Fruit fly (Drosophila melanogaster) whole organism, embryonic: Measurements from ENCODE around the gene CG13842.
A peak's percentile ranks its signal among the peaks of the same experiment; 100 is the strongest.

Experiments used
- BtbVII ChIP-seq: fragments of 200-800 bp; sonication (Bioruptor generic); optimal IDR thresholded peaks from 3 replicates; lab custom pipeline; 2017; ENCODE audit warnings: missing biosample characterization, mild to moderate bottlenecking, missing genetic modification characterization
- CG10147 ChIP-seq: fragments of 200-800 bp; sonication (Bioruptor generic); optimal IDR thresholded peaks from 2 replicates; lab custom pipeline; 2019; ENCODE audit warnings: missing biosample characterization, mild to moderate bottlenecking, missing genetic modification characterization, moderate library complexity
- CG10209 ChIP-seq: fragments of 200-800 bp; sonication (Bioruptor generic); optimal IDR thresholded peaks from 3 replicates; lab custom pipeline; 2017; ENCODE audit warnings: missing biosample characterization, mild to moderate bottlenecking, missing genetic modification characterization, missing genetic modification reagents
- CG1024 ChIP-seq: fragments of 200-800 bp; sonication (Bioruptor generic); IDR thresholded peaks from 2 replicates; pipeline ENCODE4 v1.3.6; 2022; ENCODE audit warnings: missing biosample characterization, missing genetic modification characterization
- CG11085 ChIP-seq: fragments of 200-800 bp; sonication (Bioruptor generic); IDR thresholded peaks from 2 replicates; pipeline ENCODE4 v1.3.6; 2022; ENCODE audit warnings: missing biosample characterization, missing genetic modification characterization
- CG11560 ChIP-seq: fragments of 200-800 bp; sonication (Bioruptor generic); IDR thresholded peaks from 3 replicates; pipeline ENCODE4 v1.3.6; 2022; ENCODE audit warnings: missing biosample characterization, missing genetic modification characterization
- CG11696 ChIP-seq: fragments of 200-800 bp; sonication (Bioruptor generic); IDR thresholded peaks from 2 replicates; pipeline ENCODE4 v1.3.6; 2022; ENCODE audit warnings: missing biosample characterization, missing genetic modification characterization
- CG12071 ChIP-seq: fragments of 200-800 bp; sonication (Bioruptor generic); optimal IDR thresholded peaks from 3 replicates; lab custom pipeline; 2018; ENCODE audit warnings: missing biosample characterization, mild to moderate bottlenecking, missing genetic modification characterization
- CG12155 ChIP-seq: fragments of 200-800 bp; sonication (Bioruptor generic); optimal IDR thresholded peaks from 3 replicates; lab custom pipeline; 2016; ENCODE audit warnings: missing biosample characterization, missing genetic modification characterization
- CG12219 ChIP-seq: fragments of 200-800 bp; sonication (Bioruptor generic); optimal IDR thresholded peaks from 3 replicates; lab custom pipeline; 2018; ENCODE audit warnings: missing biosample characterization, mild to moderate bottlenecking, missing genetic modification characterization
- CG12744 ChIP-seq: fragments of 200-800 bp; sonication (Bioruptor generic); optimal IDR thresholded peaks from 2 replicates; lab custom pipeline; 2016; ENCODE audit warnings: missing biosample characterization, missing genetic modification characterization
- CG15479 ChIP-seq: fragments of 200-800 bp; sonication (Bioruptor generic); optimal IDR thresholded peaks from 3 replicates; lab custom pipeline; 2019; ENCODE audit warnings: missing biosample characterization, mild to moderate bottlenecking, missing genetic modification characterization, moderate library complexity
- CG15514 ChIP-seq: fragments of 200-800 bp; sonication (Bioruptor generic); optimal IDR thresholded peaks from 3 replicates; lab custom pipeline; 2017; ENCODE audit warnings: missing biosample characterization, missing genetic modification characterization, mild to moderate bottlenecking, moderate library complexity, missing genetic modification reagents
- CG16813 ChIP-seq: fragments of 200-800 bp; sonication (Bioruptor generic); IDR thresholded peaks from 3 replicates; pipeline ENCODE4 v1.3.6; 2022; ENCODE audit warnings: missing biosample characterization, missing genetic modification characterization; ENCODE audit not compliant: partially characterized antibody
- CG17568 ChIP-seq: fragments of 200-800 bp; sonication (Bioruptor generic); optimal IDR thresholded peaks from 2 replicates; lab custom pipeline; 2018; ENCODE audit warnings: missing biosample characterization, mild to moderate bottlenecking, missing genetic modification characterization, moderate library complexity
- CG18764 ChIP-seq: fragments of 200-800 bp; sonication (Bioruptor generic); optimal IDR thresholded peaks from 3 replicates; lab custom pipeline; 2016; ENCODE audit warnings: missing biosample characterization, missing genetic modification characterization
- CG3163 ChIP-seq: fragments of 200-800 bp; sonication (Bioruptor generic); optimal IDR thresholded peaks from 3 replicates; lab custom pipeline; 2016; ENCODE audit warnings: missing biosample characterization, missing genetic modification characterization
- CG3407 ChIP-seq: fragments of 200-800 bp; sonication (Bioruptor generic); optimal IDR thresholded peaks from 2 replicates; lab custom pipeline; 2018; ENCODE audit warnings: missing biosample characterization, mild to moderate bottlenecking, missing genetic modification characterization
- CG3995 ChIP-seq: fragments of 200-800 bp; sonication (Bioruptor generic); optimal IDR thresholded peaks from 3 replicates; lab custom pipeline; 2016; ENCODE audit warnings: missing biosample characterization, missing genetic modification characterization
- CG4282 ChIP-seq: fragments of 200-800 bp; sonication (Bioruptor generic); optimal IDR thresholded peaks from 2 replicates; lab custom pipeline; 2016; ENCODE audit warnings: missing biosample characterization, missing genetic modification characterization
- CG4360 ChIP-seq: fragments of 200-800 bp; sonication (Bioruptor generic); IDR thresholded peaks from 2 replicates; pipeline ENCODE4 v1.3.6; 2022; ENCODE audit warnings: missing biosample characterization, missing genetic modification characterization
- CG43689 ChIP-seq: fragments of 200-800 bp; sonication (Bioruptor generic); IDR thresholded peaks from 2 replicates; pipeline ENCODE4 v1.3.6; 2022; ENCODE audit warnings: missing biosample characterization, missing genetic modification characterization
- CG4617 ChIP-seq: fragments of 200-800 bp; sonication (Bioruptor generic); optimal IDR thresholded peaks from 3 replicates; lab custom pipeline; 2016; ENCODE audit warnings: missing biosample characterization, missing genetic modification characterization, borderline replicate concordance
- CG4730 ChIP-seq: fragments of 200-800 bp; sonication (Bioruptor generic); IDR thresholded peaks from 2 replicates; pipeline ENCODE4 v1.3.6; 2022; ENCODE audit warnings: missing biosample characterization, missing genetic modification characterization
- CG5245 ChIP-seq: fragments of 200-800 bp; sonication (Bioruptor generic); optimal IDR thresholded peaks from 3 replicates; lab custom pipeline; 2016; ENCODE audit warnings: missing biosample characterization, missing genetic modification characterization
- CG6654 ChIP-seq: fragments of 200-800 bp; sonication (Bioruptor generic); optimal IDR thresholded peaks from 2 replicates; lab custom pipeline; 2017; ENCODE audit warnings: missing biosample characterization, mild to moderate bottlenecking, missing genetic modification characterization
- CG6689 ChIP-seq: fragments of 200-800 bp; sonication (Bioruptor generic); IDR thresholded peaks from 2 replicates; pipeline ENCODE4 v1.3.6; 2022; ENCODE audit warnings: missing biosample characterization, missing genetic modification characterization
- CG6765 ChIP-seq: fragments of 200-800 bp; sonication (Bioruptor generic); optimal IDR thresholded peaks from 3 replicates; lab custom pipeline; 2017; ENCODE audit warnings: missing biosample characterization, mild to moderate bottlenecking, missing genetic modification characterization
- CG9215 ChIP-seq: fragments of 200-800 bp; sonication (Bioruptor generic); IDR thresholded peaks from 2 replicates; pipeline ENCODE4 v1.3.6; 2022; ENCODE audit warnings: missing biosample characterization, missing genetic modification characterization
- Dp ChIP-seq: fragments of 200-800 bp; sonication (Bioruptor generic); optimal IDR thresholded peaks from 2 replicates; lab custom pipeline; 2018; ENCODE audit warnings: missing biosample characterization, mild to moderate bottlenecking, missing genetic modification characterization, moderate library complexity
- H2.0 ChIP-seq: fragments of 200-800 bp; sonication (Bioruptor generic); IDR thresholded peaks from 2 replicates; pipeline ENCODE4 v1.3.6; 2022; ENCODE audit warnings: missing biosample characterization, missing genetic modification characterization
- Hmr ChIP-seq: fragments of 200-800 bp; sonication (Bioruptor generic); optimal IDR thresholded peaks from 3 replicates; lab custom pipeline; 2017; ENCODE audit warnings: mild to moderate bottlenecking, missing biosample characterization, missing genetic modification reagents, missing genetic modification characterization
- Myb ChIP-seq: fragments of 200-800 bp; sonication (Bioruptor generic); optimal IDR thresholded peaks from 2 replicates; lab custom pipeline; 2016; ENCODE audit warnings: missing biosample characterization, missing genetic modification characterization
- Nf-YB ChIP-seq: fragments of 200-800 bp; sonication (Bioruptor generic); optimal IDR thresholded peaks from 3 replicates; lab custom pipeline; 2019; ENCODE audit warnings: missing biosample characterization, mild to moderate bottlenecking, missing genetic modification characterization, moderate library complexity
- Poxn ChIP-seq: fragments of 200-800 bp; sonication (Bioruptor generic); IDR thresholded peaks from 2 replicates; pipeline ENCODE4 v1.3.6; 2022; ENCODE audit warnings: missing biosample characterization, missing genetic modification characterization
- Side ChIP-seq: fragments of 200-800 bp; sonication (Bioruptor generic); optimal IDR thresholded peaks from 2 replicates; lab custom pipeline; 2016; ENCODE audit warnings: missing biosample characterization, missing genetic modification characterization
- Sin3A ChIP-seq: fragments of >200 bp; optimal IDR thresholded peaks from 2 replicates; lab custom pipeline; 2018
- Xrp1 ChIP-seq: fragments of 200-800 bp; sonication (Bioruptor generic); IDR thresholded peaks from 2 replicates; pipeline ENCODE4 v1.3.6; 2022; ENCODE audit warnings: missing biosample characterization, missing genetic modification characterization
- cad ChIP-seq: fragments of >200 bp; optimal IDR thresholded peaks from 2 replicates; lab custom pipeline; 2017; ENCODE audit warnings: missing biosample characterization, missing genetic modification characterization
- chn ChIP-seq: fragments of 200-800 bp; sonication (Bioruptor generic); optimal IDR thresholded peaks from 2 replicates; lab custom pipeline; 2016; ENCODE audit warnings: missing biosample characterization, missing genetic modification characterization
- da ChIP-seq: fragments of 200-800 bp; sonication (Bioruptor generic); optimal IDR thresholded peaks from 2 replicates; lab custom pipeline; 2016; ENCODE audit warnings: missing biosample characterization, missing genetic modification characterization
- dpn ChIP-seq, 2 experiments: fragments of 200-800 bp; sonication (Bioruptor generic); optimal IDR thresholded peaks; 3 replicates each; lab custom pipeline; 2016; ENCODE audit warnings: missing biosample characterization in 2 of 2, missing genetic modification characterization in 2 of 2
- ken ChIP-seq: fragments of 200-800 bp; sonication (Bioruptor generic); IDR thresholded peaks from 3 replicates; pipeline ENCODE4 v1.3.6; 2022; ENCODE audit warnings: missing biosample characterization, missing genetic modification characterization
- knrl ChIP-seq: fragments of 200-800 bp; sonication (Bioruptor generic); IDR thresholded peaks from 3 replicates; pipeline ENCODE4 v1.3.6; 2022; ENCODE audit warnings: missing biosample characterization, missing genetic modification characterization; ENCODE audit not compliant: partially characterized antibody
- nerfin-2 ChIP-seq: fragments of 200-800 bp; sonication (Bioruptor generic); IDR thresholded peaks from 2 replicates; pipeline ENCODE4 v1.3.6; 2022; ENCODE audit warnings: missing biosample characterization, missing genetic modification characterization; ENCODE audit not compliant: partially characterized antibody
- pfk ChIP-seq: fragments of 200-800 bp; sonication (Bioruptor generic); optimal IDR thresholded peaks from 2 replicates; lab custom pipeline; 2018; ENCODE audit warnings: missing biosample characterization, mild to moderate bottlenecking, missing genetic modification characterization, moderate library complexity
- pita ChIP-seq: fragments of 200-800 bp; sonication (Bioruptor generic); optimal IDR thresholded peaks from 2 replicates; lab custom pipeline; 2017; ENCODE audit warnings: missing biosample characterization, mild to moderate bottlenecking, missing genetic modification characterization
- ranshi ChIP-seq: fragments of 200-800 bp; sonication (Bioruptor generic); IDR thresholded peaks from 2 replicates; pipeline ENCODE4 v1.3.6; 2022; ENCODE audit warnings: missing biosample characterization, missing genetic modification characterization
- sim ChIP-seq: fragments of 200-800 bp; sonication (Bioruptor generic); IDR thresholded peaks from 2 replicates; pipeline ENCODE4 v1.3.6; 2022; ENCODE audit warnings: missing biosample characterization, missing genetic modification characterization
- ttk ChIP-seq: fragments of 200-800 bp; sonication (Bioruptor generic); IDR thresholded peaks from 2 replicates; pipeline ENCODE4 v2.1.2; 2022; ENCODE audit warnings: missing biosample characterization, missing genetic modification characterization

The CG13842 gene

dm6 chr3R:22667284-22667958, 39.7 kb downstream of the CG13842 start (continued):
- no peak for TF ChIP-seq CG16813
- TF ChIP-seq Nf-YB (GFP tag; lab: Kevin White, UChicago) = peak; percentile 58
- no peak for TF ChIP-seq Dp (GFP tag; lab: Kevin White, UChicago)
- no peak for TF ChIP-seq da (GFP tag; lab: Kevin White, UChicago)
- peak; percentile 12 for TF ChIP-seq CG4617 (GFP tag; lab: Kevin White, UChicago)
- TF ChIP-seq Myb (GFP tag; lab: Kevin White, UChicago) = peak; percentile 24
- 0 out of 2 replicates have a peak, but pooled peaks have one; percentile 20 for TF ChIP-seq sim
- peak; percentile 77 for TF ChIP-seq CG10209 (GFP tag; lab: Kevin White, UChicago)
- TF ChIP-seq Poxn (GFP tag; lab: Robert Waterston, UW) = no peak
- TF ChIP-seq Xrp1 = peak; percentile 85
- peak; percentile 65 for TF ChIP-seq CG43689 (GFP tag; lab: Robert Waterston, UW)
- peak; percentile 7 for TF ChIP-seq CG3995 (GFP tag; lab: Kevin White, UChicago)
- TF ChIP-seq CG12155 (GFP tag; lab: Kevin White, UChicago) = peak; percentile 61
- peak; percentile 42 for TF ChIP-seq CG12219 (GFP tag; lab: Kevin White, UChicago)
- peak; percentile 65 for TF ChIP-seq CG5245 (GFP tag; lab: Kevin White, UChicago)
- TF ChIP-seq ken = peak; percentile 63; the same call in 2 of the 3 replicates
- TF ChIP-seq CG11696 (GFP tag; lab: Robert Waterston, UW) = peak; percentile 62; the same call in 1 of the 2 replicates
- peak; percentile 72 for TF ChIP-seq CG10147
- TF ChIP-seq CG4730 = peak; percentile 64
- no peak for TF ChIP-seq cad (GFP tag; lab: Kevin White, UChicago)
- TF ChIP-seq ranshi (GFP tag; lab: Robert Waterston, UW) = peak; percentile 66; the same call in 1 of the 2 replicates
- TF ChIP-seq CG18764 (GFP tag; lab: Kevin White, UChicago) = peak; percentile 72
- peak; percentile 55 for TF ChIP-seq H2.0
- peak; percentile 79 for TF ChIP-seq ttk (GFP tag; lab: Robert Waterston, UW)
- peak; percentile 49 for TF ChIP-seq CG17568
- no peak for TF ChIP-seq Sin3A (lab: Kevin White, UChicago)
- TF ChIP-seq chn = peak; percentile 43
- no peak; the same call in 1 of the 2 replicates for TF ChIP-seq CG1024 (GFP tag; lab: Robert Waterston, UW)
- peak; percentile 57 to 77 for TF ChIP-seq dpn (GFP tag; optimal IDR thresholded peaks at IDR 0.05; lab: Kevin White, UChicago)
- TF ChIP-seq CG11085 = no peak
- no peak for TF ChIP-seq CG12744 (GFP tag; lab: Kevin White, UChicago)
- TF ChIP-seq nerfin-2 (GFP tag; lab: Robert Waterston, UW) = no peak
- TF ChIP-seq CG6765 (GFP tag; lab: Kevin White, UChicago) = peak; percentile 15
- peak; percentile 90 for TF ChIP-seq CG6689 (GFP tag; lab: Robert Waterston, UW)
- peak; percentile 11 for TF ChIP-seq Hmr (GFP tag; lab: Kevin White, UChicago)
- peak; percentile 27 for TF ChIP-seq CG15514 (GFP tag; lab: Kevin White, UChicago)
- no peak for TF ChIP-seq pita
- TF ChIP-seq CG4282 = no peak
- TF ChIP-seq CG3163 (GFP tag; lab: Kevin White, UChicago) = peak; percentile 22
- no peak; the same call in none of the 2 replicates for TF ChIP-seq CG4360
- TF ChIP-seq CG6654 (GFP tag; lab: Kevin White, UChicago) = peak; percentile 71
- no peak for TF ChIP-seq pfk
- peak; percentile 12 for TF ChIP-seq CG12071 (GFP tag; lab: Kevin White, UChicago)
- TF ChIP-seq CG15479 = no peak
- peak; percentile 51 for TF ChIP-seq BtbVII
- no peak for TF ChIP-seq knrl
- no peak for TF ChIP-seq CG11560
- peak; percentile 55 for TF ChIP-seq CG9215 (GFP tag; lab: Robert Waterston, UW)
- peak; percentile 66 for TF ChIP-seq CG3407 (GFP tag; lab: Kevin White, UChicago)
- peak; percentile 38 for TF ChIP-seq Side (GFP tag; lab: Kevin White, UChicago)
